Worm (Caenorhabditis elegans) whole organism, midembryonic: Measurements from ENCODE around the gene clc-19.

Source experiments
- T22C8.4 ChIP-seq: fragments of 200-800 bp; sonication (Bioruptor generic); IDR thresholded peaks from 2 replicates; pipeline ENCODE4 v1.3.6; 2022; ENCODE audit warnings: missing genetic modification characterization, missing compliant biosample characterization
- cog-1 ChIP-seq: sonication (generic microtip); optimal IDR thresholded peaks from 2 replicates; lab custom pipeline; 2016; ENCODE audit warnings: missing genetic modification characterization, missing compliant biosample characterization
- flt-1 ChIP-seq: fragments of 200-800 bp; sonication (Bioruptor generic); IDR thresholded peaks from 2 replicates; pipeline ENCODE4 v1.3.6; 2022; ENCODE audit warnings: missing genetic modification characterization, missing compliant biosample characterization
- klf-2 ChIP-seq: fragments of 200-800 bp; sonication (Bioruptor generic); conservative IDR thresholded peaks from 2 replicates; pipeline ENCODE4 v1.3.6; 2022; ENCODE audit warnings: missing genetic modification reagents, missing genetic modification characterization, missing compliant biosample characterization
- med-1 ChIP-seq: sonication (generic microtip); optimal IDR thresholded peaks from 2 replicates; lab custom pipeline; 2017; ENCODE audit warnings: missing genetic modification characterization, mild to moderate bottlenecking, missing compliant biosample characterization, antibody characterized with exemption, missing genetic modification reagents; ENCODE audit not compliant: insufficient read depth
- ref-1 ChIP-seq: fragments of 200-800 bp; sonication (Bioruptor generic); conservative IDR thresholded peaks from 2 replicates; pipeline ENCODE4 v1.3.6; 2022; ENCODE audit warnings: missing genetic modification reagents, missing genetic modification characterization, missing compliant biosample characterization
- tab-1 ChIP-seq: fragments of 200-800 bp; sonication (Bioruptor generic); IDR thresholded peaks from 2 replicates; pipeline ENCODE4 v1.3.6; 2022; ENCODE audit warnings: missing genetic modification characterization, missing compliant biosample characterization
- ztf-23 ChIP-seq: fragments of 200-800 bp; sonication (Bioruptor generic); IDR thresholded peaks from 2 replicates; pipeline ENCODE4 v1.3.6; 2022; ENCODE audit warnings: missing genetic modification reagents, missing genetic modification characterization, missing compliant biosample characterization
- ztf-29 ChIP-seq: fragments of 200-800 bp; sonication (Bioruptor generic); IDR thresholded peaks from 2 replicates; pipeline ENCODE4 v1.3.6; 2022; ENCODE audit warnings: missing genetic modification reagents, missing genetic modification characterization, missing compliant biosample characterization

DNA sequence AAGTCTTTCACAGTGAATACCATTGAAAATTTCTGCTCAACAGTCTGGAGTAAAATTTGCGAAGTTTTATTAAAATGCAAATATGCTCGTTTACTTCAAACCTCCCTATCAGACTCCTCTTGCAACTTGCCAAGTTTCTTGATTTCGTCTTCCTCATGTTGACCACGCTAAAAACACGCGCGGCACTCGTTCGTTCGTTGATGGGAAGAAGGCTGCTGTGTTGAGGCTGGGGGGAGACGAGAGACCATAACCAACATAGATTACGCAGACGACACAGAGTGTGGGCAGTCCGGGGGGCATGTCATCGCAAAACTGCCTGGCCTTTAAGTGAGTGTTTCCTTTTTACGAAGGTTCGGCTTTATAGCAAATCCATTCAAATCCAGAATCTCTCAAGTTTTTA is 29.4 kb downstream of the clc-19 start:
- TF ChIP-seq flt-1 (GFP tag; lab: Robert Waterston, UW) (no peak), cog-1 (tag; lab: Kevin White, UChicago) (no peak), ztf-29 (no peak), med-1 (GFP tag; lab: Kevin White, UChicago) (no peak), T22C8.4 (GFP tag; lab: Robert Waterston, UW) (no peak), tab-1 (GFP tag; lab: Robert Waterston, UW) (no peak), klf-2 (GFP tag; lab: Robert Waterston, UW) (no peak), ref-1 (no peak), ztf-23 (GFP tag; lab: Robert Waterston, UW) (no peak)
